Worm (Caenorhabditis elegans) whole organism, L3 larva: ENCODE results near the gene gpa-12.
"Not testable (repeated sequence)": the region's sequence is repeated elsewhere in the genome, so short reads cannot be mapped to it uniquely, and the experiment has no call there.

ENCODE experiments used
- R02D3.7 ChIP-seq: fragments of 150-350 bp; optimal IDR thresholded peaks from 2 replicates; lab custom pipeline; 2014; ENCODE audit warnings: missing biosample characterization, missing genetic modification characterization
- ZK546.5 ChIP-seq: sonication (generic microtip); optimal IDR thresholded peaks from 2 replicates; lab custom pipeline; 2017; ENCODE audit warnings: missing biosample characterization, missing genetic modification characterization
- aly-2 ChIP-seq: fragments of 150-350 bp; optimal IDR thresholded peaks from 2 replicates; lab custom pipeline; 2014; ENCODE audit warnings: missing biosample characterization, missing genetic modification characterization
- ama-1 ChIP-seq: fragments of 150-350 bp; optimal IDR thresholded peaks from 2 replicates; lab custom pipeline; 2018
- ceh-28 ChIP-seq: fragments of 150-350 bp; optimal IDR thresholded peaks from 2 replicates; lab custom pipeline; 2014; ENCODE audit warnings: missing biosample characterization, missing genetic modification reagents, missing genetic modification characterization
- ceh-9 ChIP-seq: sonication (generic microtip); optimal IDR thresholded peaks from 2 replicates; lab custom pipeline; 2018; ENCODE audit warnings: missing biosample characterization, missing genetic modification characterization
- egl-27 ChIP-seq: sonication (generic microtip); optimal IDR thresholded peaks from 4 replicates; lab custom pipeline; 2017; ENCODE audit warnings: missing biosample characterization, missing genetic modification reagents, missing genetic modification characterization
- egl-5 ChIP-seq: fragments of 150-350 bp; optimal IDR thresholded peaks from 2 replicates; lab custom pipeline; 2017; ENCODE audit warnings: missing biosample characterization, missing genetic modification reagents, missing genetic modification characterization, inconsistent platforms
- elt-1 ChIP-seq: fragments of 150-350 bp; optimal IDR thresholded peaks from 2 replicates; lab custom pipeline; 2014; ENCODE audit warnings: missing biosample characterization, missing genetic modification characterization
- elt-2 ChIP-seq: sonication (generic microtip); optimal IDR thresholded peaks from 2 replicates; lab custom pipeline; 2016; ENCODE audit warnings: missing genetic modification reagents, mild to moderate bottlenecking, missing genetic modification characterization, missing compliant biosample characterization
- elt-3 ChIP-seq, 3 experiments: fragments of 150-350 bp in 1 of 3; sonication (generic microtip) in 2 of 3; optimal IDR thresholded peaks; 2 replicates in 2 of 3; 4 replicates in 1 of 3; lab custom pipeline; 2014 to 2017; ENCODE audit warnings: missing biosample characterization in 3 of 3, missing genetic modification characterization in 3 of 3
- eor-1 ChIP-seq, 2 experiments: fragments of 150-350 bp; optimal IDR thresholded peaks; 2 replicates each; lab custom pipeline; 2014 to 2018; ENCODE audit warnings: missing biosample characterization in 2 of 2, missing genetic modification characterization in 2 of 2
- fkh-10 ChIP-seq: sonication (generic microtip); optimal IDR thresholded peaks from 2 replicates; lab custom pipeline; 2017; ENCODE audit warnings: missing biosample characterization, missing genetic modification reagents, missing genetic modification characterization
- hmg-11 ChIP-seq: sonication (generic microtip); optimal IDR thresholded peaks from 2 replicates; lab custom pipeline; 2016; ENCODE audit warnings: missing genetic modification characterization, missing compliant biosample characterization
- lsy-12 ChIP-seq: sonication (generic microtip); optimal IDR thresholded peaks from 2 replicates; lab custom pipeline; 2016; ENCODE audit warnings: mild to moderate bottlenecking, missing genetic modification characterization, missing compliant biosample characterization
- nfya-1 ChIP-seq: sonication (generic microtip); optimal IDR thresholded peaks from 2 replicates; lab custom pipeline; 2017; ENCODE audit warnings: missing genetic modification characterization, mild to moderate bottlenecking, missing compliant biosample characterization, antibody characterized with exemption, moderate library complexity; ENCODE audit not compliant: insufficient read depth
- nhr-11 ChIP-seq: fragments of 150-350 bp; optimal IDR thresholded peaks from 2 replicates; lab custom pipeline; 2014; ENCODE audit warnings: missing biosample characterization, missing genetic modification characterization
- nhr-12 ChIP-seq: fragments of 150-350 bp; optimal IDR thresholded peaks from 2 replicates; lab custom pipeline; 2014; ENCODE audit warnings: missing biosample characterization, missing genetic modification characterization
- nhr-237 ChIP-seq: fragments of 150-350 bp; optimal IDR thresholded peaks from 2 replicates; lab custom pipeline; 2014; ENCODE audit warnings: missing biosample characterization, missing genetic modification characterization
- nhr-67 ChIP-seq: fragments of 150-350 bp; optimal IDR thresholded peaks from 2 replicates; lab custom pipeline; 2014; ENCODE audit warnings: missing biosample characterization, missing genetic modification characterization
- nhr-76 ChIP-seq: fragments of 150-350 bp; sonication (generic microtip); optimal IDR thresholded peaks from 5 replicates; lab custom pipeline; 2014; ENCODE audit warnings: missing biosample characterization, missing genetic modification characterization
- nhr-77 ChIP-seq: fragments of 150-350 bp; optimal IDR thresholded peaks from 2 replicates; lab custom pipeline; 2014; ENCODE audit warnings: missing biosample characterization, missing genetic modification characterization
- pha-4 ChIP-seq: fragments of 150-350 bp; optimal IDR thresholded peaks from 2 replicates; lab custom pipeline; 2014; ENCODE audit warnings: missing biosample characterization, missing genetic modification reagents, missing genetic modification characterization
- pqm-1 ChIP-seq: fragments of 150-350 bp; optimal IDR thresholded peaks from 2 replicates; lab custom pipeline; 2017; ENCODE audit warnings: missing biosample characterization, missing genetic modification characterization, inconsistent platforms
- sea-2 ChIP-seq: fragments of 150-350 bp; sonication (generic microtip); optimal IDR thresholded peaks from 4 replicates; lab custom pipeline; 2014; ENCODE audit warnings: missing biosample characterization, missing genetic modification reagents, missing genetic modification characterization
- skn-1 ChIP-seq: fragments of 150-350 bp; optimal IDR thresholded peaks from 2 replicates; lab custom pipeline; 2014; ENCODE audit warnings: missing biosample characterization, missing genetic modification characterization
- snpc-4 ChIP-seq: fragments of 150-350 bp; optimal IDR thresholded peaks from 2 replicates; lab custom pipeline; 2014; ENCODE audit warnings: missing biosample characterization, missing genetic modification characterization
- tbx-2 ChIP-seq: sonication (generic microtip); optimal IDR thresholded peaks from 2 replicates; lab custom pipeline; 2016; ENCODE audit warnings: mild to moderate bottlenecking, missing genetic modification characterization, missing compliant biosample characterization
- unc-39 ChIP-seq: sonication (generic microtip); optimal IDR thresholded peaks from 4 replicates; lab custom pipeline; 2017; ENCODE audit warnings: missing biosample characterization, missing genetic modification characterization
- unc-62 ChIP-seq: fragments of 150-350 bp; sonication (generic microtip); optimal IDR thresholded peaks from 4 replicates; lab custom pipeline; 2014; ENCODE audit warnings: missing biosample characterization, missing genetic modification reagents, missing genetic modification characterization
- zag-1 ChIP-seq: fragments of 150-350 bp; optimal IDR thresholded peaks from 2 replicates; lab custom pipeline; 2014; ENCODE audit warnings: missing biosample characterization, missing genetic modification characterization
- ztf-11 ChIP-seq: fragments of 150-350 bp; optimal IDR thresholded peaks from 2 replicates; lab custom pipeline; 2014; ENCODE audit warnings: missing biosample characterization, missing genetic modification characterization

Gene gpa-12

DNA sequence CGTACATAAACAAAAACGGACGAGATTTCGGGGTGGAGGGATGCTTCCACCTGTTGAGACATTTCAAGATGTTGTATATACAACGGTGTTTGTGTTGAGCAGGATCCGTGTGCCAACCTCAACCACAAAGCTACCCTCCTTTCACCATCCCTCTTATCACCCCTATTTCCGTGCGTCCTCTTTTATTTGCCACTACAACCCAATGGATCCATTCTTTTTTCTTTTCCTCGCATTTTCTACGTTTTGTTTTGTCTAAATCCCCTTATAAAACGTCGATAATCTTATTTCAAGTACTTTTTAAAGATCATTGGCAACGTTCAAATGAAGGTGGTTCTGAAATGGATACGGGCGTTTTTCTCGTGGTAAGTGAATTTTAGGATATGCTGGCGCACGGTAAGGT, at the start of gene gpa-12:
gpa-12 (plus strand) TSS at position 301 of the 400 bp plus-strand sequence.
- TF ChIP-seq nhr-67 (tag; lab: Kevin White, UChicago) = no peak
- no peak for TF ChIP-seq snpc-4 (tag; lab: Kevin White, UChicago)
- TF ChIP-seq sea-2 (GFP tag; lab: Kevin White, UChicago) = no peak
- no peak for TF ChIP-seq eor-1 (tag; optimal IDR thresholded peaks at IDR 0.05; lab: Kevin White, UChicago)
- no peak for TF ChIP-seq elt-1 (tag; lab: Kevin White, UChicago)
- TF ChIP-seq ceh-9 = no peak
- no peak for TF ChIP-seq ztf-11 (tag; lab: Kevin White, UChicago)
- no peak for TF ChIP-seq hmg-11 (tag; lab: Kevin White, UChicago)

DNA sequence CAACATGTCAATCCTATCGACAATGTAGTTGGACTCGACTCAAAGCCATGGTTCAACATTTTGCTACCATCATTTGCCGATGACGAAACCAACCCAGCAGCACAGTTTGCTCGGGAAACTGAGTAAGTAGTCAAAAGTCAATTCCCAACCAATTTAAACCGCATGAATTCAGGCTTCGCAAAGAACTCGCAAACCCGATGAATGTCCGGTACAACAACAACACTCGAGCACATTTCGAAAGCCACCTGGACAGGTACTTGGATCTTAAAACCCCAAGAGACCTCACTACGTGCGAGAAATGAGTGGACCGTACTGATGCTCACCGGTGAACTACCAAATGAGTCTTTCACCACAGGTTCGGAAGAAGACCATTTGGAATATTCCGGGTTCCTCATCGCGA, 49.3 kb upstream of the gpa-12 start:
- no peak for TF ChIP-seq elt-1 (tag; lab: Kevin White, UChicago)
- TF ChIP-seq zag-1 (tag; lab: Kevin White, UChicago) = no peak
- no peak for TF ChIP-seq skn-1 (tag; lab: Kevin White, UChicago)
- TF ChIP-seq egl-5 = no peak
- TF ChIP-seq R02D3.7 (tag; lab: Kevin White, UChicago) = no peak
- no peak for TF ChIP-seq sea-2 (GFP tag; lab: Kevin White, UChicago)
- TF ChIP-seq nhr-12 (tag; lab: Kevin White, UChicago) = no peak
- no peak for TF ChIP-seq eor-1 (tag; optimal IDR thresholded peaks at IDR 0.05; lab: Kevin White, UChicago)

DNA sequence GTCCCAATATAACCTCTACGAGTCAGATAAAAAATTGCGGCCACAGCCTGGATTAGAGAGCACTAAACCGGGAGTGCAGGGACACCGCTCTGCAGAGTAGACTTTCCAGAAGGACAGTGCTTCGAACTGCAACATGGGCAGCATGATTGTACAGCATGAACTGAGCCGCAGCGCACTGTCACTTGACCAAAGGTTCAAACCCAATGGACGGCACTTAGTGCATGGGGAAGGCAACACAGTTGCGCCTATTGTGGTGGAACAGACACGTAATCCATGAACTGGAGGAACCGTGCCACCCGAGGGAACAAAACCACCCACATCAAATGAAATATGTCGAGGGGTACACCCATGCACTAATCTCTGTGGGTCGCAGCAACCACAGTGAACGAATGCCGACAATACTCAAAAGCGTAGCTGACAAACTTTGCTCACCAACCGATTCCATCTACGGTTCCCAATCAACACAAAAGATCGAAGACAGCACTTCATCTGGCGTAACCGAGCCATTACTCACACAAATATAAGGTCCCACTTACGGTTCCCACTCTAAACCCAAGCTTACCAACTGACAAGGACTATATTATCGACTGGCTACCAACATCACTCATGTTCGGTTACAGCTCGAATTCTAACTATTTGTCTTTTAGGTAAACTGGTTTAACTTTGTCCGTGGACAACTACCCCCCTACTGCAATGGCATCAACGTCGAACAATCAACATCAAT, 47.8 kb upstream of the gpa-12 start:
- TF ChIP-seq tbx-2 (tag; lab: Kevin White, UChicago) (no peak), R02D3.7 (tag; lab: Kevin White, UChicago) (no peak), nhr-76 (tag; lab: Kevin White, UChicago) (no peak), nhr-11 (tag; lab: Kevin White, UChicago) (no peak), fkh-10 (GFP tag; lab: Kevin White, UChicago) (no peak), elt-3 (tag; optimal IDR thresholded peaks at IDR 0.05; lab: Kevin White, UChicago) (no peak), egl-5 (no peak)

DNA sequence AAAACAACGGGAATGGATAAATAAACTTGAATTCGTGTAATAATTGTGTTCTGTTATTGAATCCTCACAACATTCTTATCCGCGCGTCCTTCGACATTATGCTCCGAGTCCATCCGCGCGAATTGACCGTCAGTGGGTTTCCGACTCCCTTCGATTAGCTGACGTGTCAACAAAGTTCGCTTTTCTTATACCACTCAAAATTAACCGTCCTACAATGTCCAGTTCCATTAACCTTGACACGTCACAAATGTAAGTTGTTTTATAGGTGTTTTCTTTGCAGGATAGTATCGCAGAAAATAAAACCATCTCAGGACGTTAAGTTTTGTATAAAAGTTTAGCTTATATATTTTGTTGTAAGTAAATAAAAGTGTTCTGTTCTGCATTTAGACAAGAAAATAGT, 39.9 kb upstream of the gpa-12 start, which contains the start of gene crb-3:
crb-3 (plus strand) TSS at position 301 of the 400 bp plus-strand sequence.
- TF ChIP-seq unc-39 (tag; lab: Kevin White, UChicago); ZK546.5; zag-1 (tag; lab: Kevin White, UChicago): not testable (repeated sequence)

DNA sequence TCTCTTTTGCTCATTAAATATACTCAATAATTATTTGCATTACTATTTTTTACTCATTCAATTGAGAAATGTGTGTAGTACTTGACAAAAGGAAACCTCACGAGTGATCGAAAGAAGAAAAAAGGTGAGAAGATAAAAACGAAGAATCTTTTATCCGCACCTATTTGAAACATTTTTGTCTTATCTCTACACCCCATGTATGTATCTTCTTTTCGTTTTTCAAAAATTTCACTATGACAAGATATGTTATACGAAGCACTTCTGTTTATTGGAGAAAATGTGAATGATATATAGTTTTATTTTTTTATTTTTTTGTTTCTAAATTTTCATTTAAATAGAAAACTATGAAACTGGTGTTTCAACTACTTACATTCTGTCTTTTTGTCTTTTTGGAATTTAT, 38.4 kb upstream of the gpa-12 start:
- no peak for TF ChIP-seq unc-62 (GFP tag; lab: Kevin White, UChicago)
- TF ChIP-seq nhr-11 (tag; lab: Kevin White, UChicago) = no peak
- no peak for TF ChIP-seq egl-5
- no peak for TF ChIP-seq nfya-1 (tag; lab: Kevin White, UChicago)
- no peak for TF ChIP-seq lsy-12 (tag; lab: Kevin White, UChicago)

DNA sequence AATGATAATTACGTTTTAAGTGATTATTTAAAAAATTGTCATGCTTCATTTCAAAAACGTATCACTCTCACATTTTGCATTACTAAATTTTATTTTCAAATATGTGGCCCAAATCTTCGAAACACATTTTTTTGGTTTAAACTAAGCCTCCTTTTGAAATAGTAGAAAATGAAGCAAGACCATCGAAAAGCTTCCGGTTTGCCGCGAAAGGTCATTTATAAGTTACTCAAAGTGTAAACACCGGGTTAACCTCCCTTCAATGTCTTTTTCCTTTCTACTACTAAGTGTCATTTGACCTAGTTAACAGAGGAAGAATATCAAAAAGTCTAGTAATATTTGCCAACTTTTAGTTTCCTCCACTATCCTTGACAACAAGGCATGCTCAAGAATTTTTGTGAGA, 36.6 kb upstream of the gpa-12 start:
- TF ChIP-seq skn-1 (tag; lab: Kevin White, UChicago) = no peak

DNA sequence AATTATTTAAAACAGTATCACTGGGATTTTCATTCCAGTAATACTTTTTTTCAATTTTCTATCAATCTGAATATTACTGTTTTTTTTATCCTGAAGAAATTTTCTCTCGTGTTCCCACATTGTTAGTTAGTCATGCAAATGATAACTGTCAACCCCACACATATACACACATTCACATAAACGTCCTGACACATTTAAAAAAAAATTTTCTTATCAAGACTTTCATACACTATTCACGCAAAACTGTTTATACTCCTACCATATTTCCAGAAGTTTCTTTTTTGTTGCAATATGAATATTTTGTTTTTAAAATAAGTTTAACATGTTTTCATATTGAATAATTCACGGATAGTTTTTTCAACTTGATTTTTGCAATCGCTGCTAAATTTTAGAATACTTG, 34.9 kb upstream of the gpa-12 start:
- TF ChIP-seq egl-27 (tag; lab: Kevin White, UChicago) (no peak), R02D3.7 (tag; lab: Kevin White, UChicago) (no peak), nhr-237 (tag; lab: Kevin White, UChicago) (no peak), egl-5 (no peak), sea-2 (GFP tag; lab: Kevin White, UChicago) (no peak), pha-4 (tag; lab: Kevin White, UChicago) (peak; percentile 28), pqm-1 (tag; lab: Kevin White, UChicago) (no peak), nhr-77 (tag; lab: Kevin White, UChicago) (no peak), nhr-67 (tag; lab: Kevin White, UChicago) (no peak), aly-2 (tag; lab: Kevin White, UChicago) (no peak), ama-1 (no peak), ceh-28 (no peak), elt-2 (peak; percentile 48)
- TF ChIP-seq, all 47 proteins: peak for 2
